Worm (Caenorhabditis elegans): ENCODE measurements around the gene F57A8.1.

The F57A8.1 gene

ce11 chrV:10023062-10023536 lies 14.0 kb upstream of the F57A8.1 start (continued):
- TF ChIP-seq pbrm-1 (GFP tag; IDR thresholded peaks at IDR 0.05) (0 out of 2 replicates have a peak, but pooled peaks have one; percentile 17), nhr-179 (tag; optimal IDR thresholded peaks at IDR 0.05) (no peak), ceh-58 (GFP tag; IDR thresholded peaks at IDR 0.05) (no peak), ekl-4 (GFP tag; IDR thresholded peaks at IDR 0.05) (no peak), F23B12.7 (tag; optimal IDR thresholded peaks at IDR 0.05; ENCODE audit: insufficient read depth) (peak; percentile 58), hlh-26 (GFP tag; conservative IDR thresholded peaks at IDR 0.05) (no peak), Y53F4B.3 (GFP tag; IDR thresholded peaks at IDR 0.05) (0 out of 2 replicates have a peak, but pooled peaks have one; percentile 37), nhr-27 (tag; optimal IDR thresholded peaks at IDR 0.05) (peak; percentile 80), Y95B8A.8 (GFP tag; IDR thresholded peaks at IDR 0.05) (peak; percentile 97), him-1 (tag; optimal IDR thresholded peaks at IDR 0.05) (no peak), sptf-2 (GFP tag; optimal IDR thresholded peaks at IDR 0.05) (no peak), B0035.1 (tag; optimal IDR thresholded peaks at IDR 0.05) (no peak), lin-40 (tag; optimal IDR thresholded peaks at IDR 0.05) (no peak), sdz-38 (tag; optimal IDR thresholded peaks at IDR 0.05) (no peak), attf-3 (GFP tag; conservative IDR thresholded peaks at IDR 0.05) (no peak), T07F8.4 (tag; optimal IDR thresholded peaks at IDR 0.05) (no peak), lir-1 (GFP tag; conservative IDR thresholded peaks at IDR 0.05) (no peak), lin-54 (GFP tag; optimal IDR thresholded peaks at IDR 0.05) (peak; percentile 49), B0336.3 (GFP tag; IDR thresholded peaks at IDR 0.05) (peak; percentile 46; the same call in 1 of the 2 replicates), die-1 (tag; optimal IDR thresholded peaks at IDR 0.05) (no peak), let-607 (tag; optimal IDR thresholded peaks at IDR 0.05) (no peak), madf-10 (tag; optimal IDR thresholded peaks at IDR 0.05) (no peak), F57A8.1 (GFP tag; optimal IDR thresholded peaks at IDR 0.05) (no peak), lsy-27 (tag; optimal IDR thresholded peaks at IDR 0.05; ENCODE audit: borderline replicate concordance, insufficient read depth) (no peak), unc-62 (GFP tag; optimal IDR thresholded peaks at IDR 0.05) (no peak), nhr-80 (tag; optimal IDR thresholded peaks at IDR 0.05) (no peak), F10E7.11 (tag; optimal IDR thresholded peaks at IDR 0.05) (no peak), athp-1 (tag; optimal IDR thresholded peaks at IDR 0.05) (no peak), Y67H2A.10 (GFP tag; conservative IDR thresholded peaks at IDR 0.05) (no peak), Y56A3A.18 (GFP tag; IDR thresholded peaks at IDR 0.05) (no peak), chd-7 (tag; optimal IDR thresholded peaks at IDR 0.05) (no peak), mcd-1 (GFP tag; IDR thresholded peaks at IDR 0.05) (no peak), mes-4 (tag; optimal IDR thresholded peaks at IDR 0.05) (no peak)

- TF ChIP-seq ztf-28 (GFP tag; IDR thresholded peaks at IDR 0.05) (no peak), F52B5.7 (tag; optimal IDR thresholded peaks at IDR 0.05) (no peak), nfyb-1 (GFP tag; IDR thresholded peaks at IDR 0.05) (no peak), hmg-1.2 (GFP tag; IDR thresholded peaks at IDR 0.05) (no peak)
These were observed 6.2 kb upstream of the F57A8.1 start, which contains the start of gene acl-2 for ce11 chrV:10030992-10031383. acl-2 (minus strand) TSS chrV:10031092.

All from whole organism, young adult.